Fruit fly (Drosophila melanogaster) whole organism, prepupa: Measurements from ENCODE around the gene Pvf2.

ENCODE experiments used
- Blimp-1 ChIP-seq: fragments of 200-800 bp; sonication (Bioruptor generic); optimal IDR thresholded peaks from 3 replicates; lab custom pipeline; 2017; ENCODE audit warnings: missing biosample characterization, missing genetic modification characterization, mild to moderate bottlenecking, moderate library complexity, missing genetic modification reagents
- CG10669 ChIP-seq: fragments of 200-800 bp; sonication (Bioruptor generic); optimal IDR thresholded peaks from 3 replicates; lab custom pipeline; 2018; ENCODE audit warnings: missing biosample characterization, mild to moderate bottlenecking, missing genetic modification characterization, moderate library complexity
- CG11294 ChIP-seq: fragments of 200-800 bp; sonication (Bioruptor generic); IDR thresholded peaks from 2 replicates; pipeline ENCODE4 v1.3.6; 2022; ENCODE audit warnings: missing biosample characterization, missing genetic modification characterization
- CG11762 ChIP-seq: fragments of 200-800 bp; sonication (Bioruptor generic); optimal IDR thresholded peaks from 3 replicates; lab custom pipeline; 2016; ENCODE audit warnings: missing biosample characterization, missing genetic modification characterization; ENCODE audit not compliant: insufficient read depth
- CG11902 ChIP-seq: fragments of 200-800 bp; sonication (Bioruptor generic); optimal IDR thresholded peaks from 3 replicates; lab custom pipeline; 2016; ENCODE audit warnings: missing biosample characterization, missing genetic modification characterization
- CG16779 ChIP-seq: fragments of 200-800 bp; sonication (Bioruptor generic); optimal IDR thresholded peaks from 3 replicates; lab custom pipeline; 2017; ENCODE audit warnings: missing biosample characterization, mild to moderate bottlenecking, missing genetic modification characterization
- CG3032 ChIP-seq: fragments of 200-800 bp; optimal IDR thresholded peaks from 2 replicates; lab custom pipeline; 2019; ENCODE audit warnings: missing biosample characterization, mild to moderate bottlenecking, missing genetic modification characterization, moderate library complexity
- CG31627 ChIP-seq: fragments of 200-800 bp; sonication (Bioruptor generic); optimal IDR thresholded peaks from 3 replicates; lab custom pipeline; 2016; ENCODE audit warnings: missing biosample characterization, missing genetic modification characterization
- CG32006 ChIP-seq: fragments of 200-800 bp; sonication (Bioruptor generic); optimal IDR thresholded peaks from 3 replicates; lab custom pipeline; 2017; ENCODE audit warnings: missing biosample characterization, mild to moderate bottlenecking, missing genetic modification characterization
- CG6276 ChIP-seq: fragments of 200-800 bp; sonication (Bioruptor generic); optimal IDR thresholded peaks from 2 replicates; lab custom pipeline; 2017; ENCODE audit warnings: missing biosample characterization, mild to moderate bottlenecking, missing genetic modification characterization
- CG6808 ChIP-seq: fragments of 200-800 bp; sonication (Bioruptor generic); optimal IDR thresholded peaks from 3 replicates; lab custom pipeline; 2017; ENCODE audit warnings: missing biosample characterization, missing genetic modification characterization, mild to moderate bottlenecking, moderate library complexity, missing genetic modification reagents
- CG7368 ChIP-seq: fragments of 200-800 bp; sonication (Bioruptor generic); optimal IDR thresholded peaks from 3 replicates; lab custom pipeline; 2016; ENCODE audit warnings: missing biosample characterization, missing genetic modification characterization
- CG8119 ChIP-seq: fragments of 200-800 bp; sonication (Bioruptor generic); IDR thresholded peaks from 3 replicates; pipeline ENCODE4 v1.3.6; 2022; ENCODE audit warnings: missing biosample characterization, missing genetic modification characterization
- CG9139 ChIP-seq: fragments of 200-800 bp; sonication (Bioruptor generic); optimal IDR thresholded peaks from 3 replicates; lab custom pipeline; 2017; ENCODE audit warnings: missing biosample characterization, mild to moderate bottlenecking, missing genetic modification characterization
- Eip75B ChIP-seq: fragments of 200-800 bp; sonication (Bioruptor generic); optimal IDR thresholded peaks from 3 replicates; lab custom pipeline; 2016; ENCODE audit warnings: missing biosample characterization, missing genetic modification characterization
- Eip78C ChIP-seq: fragments of 200-800 bp; sonication (Bioruptor generic); peaks from one replicate; lab custom pipeline; 2016; ENCODE audit warnings: missing biosample characterization, missing genetic modification characterization
- Eip93F ChIP-seq: fragments of 200-800 bp; sonication (Bioruptor generic); optimal IDR thresholded peaks from 2 replicates; lab custom pipeline; 2016; ENCODE audit warnings: missing biosample characterization, mild to moderate bottlenecking, missing genetic modification characterization
- Hr39 ChIP-seq: fragments of 200-800 bp; sonication (Bioruptor generic); optimal IDR thresholded peaks from 2 replicates; lab custom pipeline; 2016; ENCODE audit warnings: missing biosample characterization, missing genetic modification characterization
- Lpt ChIP-seq: fragments of 200-800 bp; sonication (Bioruptor generic); optimal IDR thresholded peaks from 3 replicates; lab custom pipeline; 2016; ENCODE audit warnings: missing biosample characterization, missing genetic modification characterization
- OdsH ChIP-seq: fragments of 200-800 bp; sonication (Bioruptor generic); optimal IDR thresholded peaks from 3 replicates; lab custom pipeline; 2016; ENCODE audit warnings: missing biosample characterization, missing genetic modification characterization
- Smox ChIP-seq: fragments of 200-800 bp; sonication (Bioruptor generic); optimal IDR thresholded peaks from 3 replicates; lab custom pipeline; 2016; ENCODE audit warnings: missing biosample characterization, missing genetic modification characterization
- Sox14 ChIP-seq: fragments of 200-800 bp; sonication (Bioruptor generic); optimal IDR thresholded peaks from 3 replicates; lab custom pipeline; 2016; ENCODE audit warnings: missing biosample characterization, missing genetic modification characterization
- Sox15 ChIP-seq: fragments of 200-800 bp; sonication (Bioruptor generic); optimal IDR thresholded peaks from 3 replicates; lab custom pipeline; 2016; ENCODE audit warnings: missing biosample characterization, missing genetic modification characterization
- acj6 ChIP-seq: fragments of 200-800 bp; sonication (Bioruptor generic); optimal IDR thresholded peaks from 3 replicates; lab custom pipeline; 2016; ENCODE audit warnings: missing biosample characterization, missing genetic modification characterization
- dac ChIP-seq: fragments of 200-800 bp; sonication (Bioruptor generic); optimal IDR thresholded peaks from 2 replicates; lab custom pipeline; 2017; ENCODE audit warnings: missing biosample characterization, mild to moderate bottlenecking, missing genetic modification characterization
- dsx ChIP-seq: fragments of 200-800 bp; optimal IDR thresholded peaks from 3 replicates; lab custom pipeline; 2019; ENCODE audit warnings: missing biosample characterization, mild to moderate bottlenecking, missing genetic modification characterization, moderate library complexity; ENCODE audit not compliant: poor library complexity, severe bottlenecking
- esn ChIP-seq: fragments of 200-800 bp; sonication (Bioruptor generic); optimal IDR thresholded peaks from 2 replicates; lab custom pipeline; 2016; ENCODE audit warnings: missing biosample characterization, mild to moderate bottlenecking, missing genetic modification characterization, moderate library complexity
- fd59A ChIP-seq: fragments of 200-800 bp; sonication (Bioruptor generic); optimal IDR thresholded peaks from 2 replicates; lab custom pipeline; 2017; ENCODE audit warnings: missing biosample characterization, mild to moderate bottlenecking, missing genetic modification characterization, missing genetic modification reagents
- fkh ChIP-seq: fragments of 200-800 bp; sonication (Bioruptor generic); optimal IDR thresholded peaks from 3 replicates; lab custom pipeline; 2017; ENCODE audit warnings: missing biosample characterization, mild to moderate bottlenecking, missing genetic modification characterization, moderate library complexity
- net ChIP-seq: fragments of 200-800 bp; sonication (Bioruptor generic); optimal IDR thresholded peaks from 3 replicates; lab custom pipeline; 2016; ENCODE audit warnings: missing biosample characterization, missing genetic modification characterization
- pdm3 ChIP-seq: fragments of 200-800 bp; sonication (Bioruptor generic); optimal IDR thresholded peaks from 3 replicates; lab custom pipeline; 2016; ENCODE audit warnings: missing biosample characterization, missing genetic modification characterization
- salr ChIP-seq, 2 experiments: fragments of 200-800 bp; sonication (Bioruptor generic); optimal IDR thresholded peaks; 3 replicates each; lab custom pipeline; 2016 to 2018; ENCODE audit warnings: missing biosample characterization in 2 of 2, missing genetic modification characterization in 2 of 2, mild to moderate bottlenecking in 1 of 2
- spab ChIP-seq: fragments of 200-800 bp; sonication (Bioruptor generic); optimal IDR thresholded peaks from 2 replicates; lab custom pipeline; 2017; ENCODE audit warnings: missing biosample characterization, mild to moderate bottlenecking, missing genetic modification characterization, missing genetic modification reagents
- ss ChIP-seq, 2 experiments: fragments of 200-800 bp; sonication (Bioruptor generic); optimal IDR thresholded peaks; 2 replicates in 1 of 2; 3 replicates in 1 of 2; lab custom pipeline; 2017 to 2018; ENCODE audit warnings: mild to moderate bottlenecking in 2 of 2, missing biosample characterization in 2 of 2, missing genetic modification characterization in 2 of 2, moderate library complexity in 1 of 2
- svp ChIP-seq: fragments of 200-800 bp; sonication (Bioruptor generic); peaks from one replicate; lab custom pipeline; 2016; ENCODE audit warnings: missing biosample characterization, missing genetic modification characterization
- vri ChIP-seq: fragments of 200-800 bp; sonication (Bioruptor generic); optimal IDR thresholded peaks from 3 replicates; lab custom pipeline; 2016; ENCODE audit warnings: missing biosample characterization, mild to moderate bottlenecking, missing genetic modification characterization

Gene Pvf2

DNA sequence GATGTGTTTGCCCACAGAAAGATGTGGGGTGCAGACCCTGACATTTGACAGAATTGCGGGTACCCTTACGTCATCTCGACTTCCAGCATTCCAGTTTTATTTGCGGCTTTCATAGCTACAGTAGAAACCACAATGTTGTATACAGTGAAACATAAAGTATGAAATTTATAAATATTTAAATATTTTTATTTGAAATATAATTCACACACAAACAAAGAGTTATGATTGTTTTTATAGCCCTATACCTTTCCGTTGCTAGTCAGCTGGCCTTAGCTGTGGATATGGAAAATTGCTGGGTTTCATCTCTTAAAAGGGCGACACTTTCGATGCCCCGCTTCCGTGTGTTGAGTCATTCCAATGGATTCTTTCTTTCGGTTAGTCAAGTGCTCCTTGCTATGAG, 6.5 kb upstream of the Pvf2 start (continued):
- TF ChIP-seq salr (GFP tag; optimal IDR thresholded peaks at IDR 0.05; lab: Kevin White, UChicago) (peak in 1 of 2 experiments; percentile 9), dsx (GFP tag; lab: Kevin White, UChicago) (peak; percentile 39), ss (GFP tag; optimal IDR thresholded peaks at IDR 0.05; lab: Kevin White, UChicago) (peak in 1 of 2 experiments; percentile 12), pdm3 (GFP tag; lab: Kevin White, UChicago) (peak; percentile 33), CG31627 (GFP tag; lab: Kevin White, UChicago) (peak; percentile 20), fd59A (no peak), esn (GFP tag; lab: Kevin White, UChicago) (peak; percentile 29), Smox (GFP tag; lab: Kevin White, UChicago) (peak; percentile 21), Lpt (GFP tag; lab: Kevin White, UChicago) (no peak), spab (GFP tag; lab: Kevin White, UChicago) (no peak), CG10669 (GFP tag; lab: Kevin White, UChicago) (peak; percentile 35), CG9139 (GFP tag; lab: Kevin White, UChicago) (no peak), CG6276 (GFP tag; lab: Kevin White, UChicago) (no peak), dac (no peak), CG11762 (GFP tag; lab: Kevin White, UChicago) (peak; percentile 26), CG7368 (GFP tag; lab: Kevin White, UChicago) (no peak), Blimp-1 (GFP tag; lab: Kevin White, UChicago) (peak; percentile 7), CG3032 (tag; lab: Kevin White, UChicago) (peak; percentile 44), Sox14 (GFP tag; lab: Kevin White, UChicago) (no peak), Eip75B (GFP tag; lab: Kevin White, UChicago) (no peak), net (GFP tag; lab: Kevin White, UChicago) (peak; percentile 4), CG32006 (GFP tag; lab: Kevin White, UChicago) (peak; percentile 36), acj6 (GFP tag; lab: Kevin White, UChicago) (peak; percentile 35), svp (GFP tag; lab: Kevin White, UChicago) (peak; percentile 66), Sox15 (GFP tag; lab: Kevin White, UChicago) (peak; percentile 12), CG8119 (GFP tag; lab: Robert Waterston, UW) (peak; percentile 42; the same call in 1 of the 3 replicates), CG16779 (no peak), CG11294 (GFP tag; lab: Robert Waterston, UW) (no peak), CG11902 (GFP tag; lab: Kevin White, UChicago) (peak; percentile 3), Eip93F (GFP tag; lab: Kevin White, UChicago) (no peak)

DNA sequence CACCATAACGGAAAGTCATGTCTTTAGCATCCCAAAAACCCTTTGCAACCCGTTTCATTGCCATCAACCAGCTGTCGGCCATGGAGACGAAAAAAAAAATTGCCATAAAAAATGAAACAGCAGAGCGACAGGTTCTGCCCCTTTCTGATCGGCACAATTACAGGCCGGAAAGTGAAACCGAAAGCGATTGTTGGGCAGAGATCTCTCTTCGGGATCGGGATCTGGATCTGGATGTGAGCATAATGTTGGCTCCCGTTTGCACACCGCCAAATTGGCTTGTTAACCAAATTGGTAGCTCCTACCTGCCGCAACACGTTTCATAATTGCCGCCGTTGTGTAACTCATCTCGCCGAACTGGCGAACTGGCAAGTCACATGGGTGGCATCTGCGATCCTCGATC, 2.2 kb downstream of the Pvf2 start:
- peak; percentile 16 for TF ChIP-seq vri (GFP tag; lab: Kevin White, UChicago)
- TF ChIP-seq Blimp-1 (GFP tag; lab: Kevin White, UChicago), result peak; percentile 94
- TF ChIP-seq fkh (GFP tag; lab: Kevin White, UChicago), result no peak

DNA sequence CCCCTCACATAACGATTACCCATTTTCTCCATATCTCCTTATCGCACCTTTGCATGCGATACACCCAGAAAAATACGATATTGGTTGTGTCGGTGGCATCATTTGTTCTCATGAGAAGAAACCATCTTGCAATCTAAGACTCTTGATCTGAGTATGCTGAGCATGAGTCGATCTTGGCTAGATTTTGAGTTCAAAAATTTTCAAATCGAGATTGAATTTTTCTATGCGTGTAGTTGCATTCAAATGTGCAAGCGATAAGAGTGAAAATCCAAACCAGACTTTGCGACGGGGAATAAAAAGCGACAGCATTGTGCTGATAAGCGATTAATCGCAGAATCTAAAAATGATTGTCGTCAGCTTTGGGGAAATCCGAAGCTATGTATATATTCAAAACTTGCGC, 3.1 kb downstream of the Pvf2 start:
- peak; percentile 64 for TF ChIP-seq svp (GFP tag; lab: Kevin White, UChicago)
- TF ChIP-seq CG32006 (GFP tag; lab: Kevin White, UChicago), result peak; percentile 44
- TF ChIP-seq pdm3 (GFP tag; lab: Kevin White, UChicago), result peak; percentile 14
- peak; percentile 10 for TF ChIP-seq Hr39 (GFP tag; lab: Kevin White, UChicago)
- TF ChIP-seq CG6808 (GFP tag; lab: Kevin White, UChicago), result no peak
- no peak for TF ChIP-seq Sox14 (GFP tag; lab: Kevin White, UChicago)
- peak; percentile 2 for TF ChIP-seq net (GFP tag; lab: Kevin White, UChicago)
- peak; percentile 17 for TF ChIP-seq OdsH (GFP tag; lab: Kevin White, UChicago)
- peak; percentile 59 for TF ChIP-seq Eip78C
- no peak for TF ChIP-seq ss (GFP tag; optimal IDR thresholded peaks at IDR 0.05; lab: Kevin White, UChicago)
- TF ChIP-seq esn (GFP tag; lab: Kevin White, UChicago), result peak; percentile 6
- 0 out of 3 replicates have a peak, but pooled peaks have one; percentile 21 for TF ChIP-seq CG8119 (GFP tag; lab: Robert Waterston, UW)
- no peak for TF ChIP-seq fkh (GFP tag; lab: Kevin White, UChicago)
